Fruit fly (Drosophila melanogaster) whole organism, wandering third instar larva: Measurements from ENCODE around the gene CG5966.
A peak's percentile ranks its signal among the peaks of the same experiment; 100 is the strongest.

ENCODE experiments used
- Abd-B ChIP-seq: fragments of >200 bp; optimal IDR thresholded peaks from 2 replicates; lab custom pipeline; 2017; ENCODE audit warnings: missing biosample characterization, missing genetic modification characterization
- CG32264 ChIP-seq: fragments of 200-800 bp; sonication (Bioruptor generic); optimal IDR thresholded peaks from 2 replicates; lab custom pipeline; 2016; ENCODE audit warnings: missing biosample characterization, missing genetic modification characterization
- CG9705 ChIP-seq: fragments of 200-800 bp; sonication (Bioruptor generic); optimal IDR thresholded peaks from 2 replicates; lab custom pipeline; 2018; ENCODE audit warnings: missing biosample characterization, mild to moderate bottlenecking, missing genetic modification characterization
- CrebA ChIP-seq: fragments of 200-800 bp; sonication (Bioruptor generic); optimal IDR thresholded peaks from 2 replicates; lab custom pipeline; 2016; ENCODE audit warnings: missing biosample characterization, mild to moderate bottlenecking, missing genetic modification characterization, borderline replicate concordance
- Dfd ChIP-seq: fragments of >200 bp; optimal IDR thresholded peaks from 2 replicates; lab custom pipeline; 2017; ENCODE audit warnings: missing biosample characterization, missing genetic modification characterization
- Dif ChIP-seq: fragments of 200-275, 200-300 bp; sonication (Bioruptor generic); optimal IDR thresholded peaks from 2 replicates; lab custom pipeline; 2018; ENCODE audit warnings: missing biosample characterization, missing genetic modification characterization; ENCODE audit not compliant: partially characterized antibody
- GATAd ChIP-seq: sonication (Bioruptor generic); optimal IDR thresholded peaks from 2 replicates; lab custom pipeline; 2016; ENCODE audit warnings: missing biosample characterization, missing genetic modification characterization
- HLH106 ChIP-seq: fragments of 200-800 bp; optimal IDR thresholded peaks from 3 replicates; lab custom pipeline; 2019; ENCODE audit warnings: missing biosample characterization, mild to moderate bottlenecking, missing genetic modification characterization, moderate library complexity
- Hnf4 ChIP-seq: fragments of 200-800 bp; sonication (Bioruptor generic); optimal IDR thresholded peaks from 2 replicates; lab custom pipeline; 2016; ENCODE audit warnings: missing biosample characterization, mild to moderate bottlenecking, missing genetic modification characterization
- Hr78 ChIP-seq: fragments of >200 bp; optimal IDR thresholded peaks from 2 replicates; lab custom pipeline; 2017; ENCODE audit warnings: missing biosample characterization, missing genetic modification characterization
- Hr83 ChIP-seq: fragments of 200-300 bp; sonication (Bioruptor generic); optimal IDR thresholded peaks from 2 replicates; lab custom pipeline; 2016; ENCODE audit warnings: missing biosample characterization, mild to moderate bottlenecking, missing genetic modification characterization, moderate library complexity; ENCODE audit not compliant: poor library complexity, severe bottlenecking
- Jra ChIP-seq: sonication (Bioruptor generic); optimal IDR thresholded peaks from 2 replicates; lab custom pipeline; 2016; ENCODE audit warnings: missing biosample characterization, missing genetic modification characterization
- Mio ChIP-seq: sonication (Bioruptor generic); optimal IDR thresholded peaks from 2 replicates; lab custom pipeline; 2016; ENCODE audit warnings: missing biosample characterization, missing genetic modification characterization
- Myc ChIP-seq: fragments of >200 bp; optimal IDR thresholded peaks from 2 replicates; lab custom pipeline; 2017
- N ChIP-seq: fragments of >200 bp; optimal IDR thresholded peaks from 2 replicates; lab custom pipeline; 2018; ENCODE audit warnings: missing biosample characterization, missing external identifiers, missing genetic modification characterization
- OdsH ChIP-seq: fragments of 200-800 bp; sonication (Bioruptor generic); optimal IDR thresholded peaks from 2 replicates; lab custom pipeline; 2016; ENCODE audit warnings: missing biosample characterization, mild to moderate bottlenecking, missing genetic modification characterization
- Rel ChIP-seq, 2 experiments: fragments of 200-800 bp; sonication (Bioruptor generic) in 1 of 2; optimal IDR thresholded peaks; 2 replicates in 1 of 2; 3 replicates in 1 of 2; lab custom pipeline; 2016 to 2019; ENCODE audit warnings: mild to moderate bottlenecking in 2 of 2, missing biosample characterization in 2 of 2, missing genetic modification characterization in 2 of 2, moderate library complexity in 1 of 2
- Sp1 ChIP-seq: fragments of 200-800 bp; sonication (Bioruptor generic); optimal IDR thresholded peaks from 3 replicates; lab custom pipeline; 2019; ENCODE audit warnings: missing biosample characterization, mild to moderate bottlenecking, missing genetic modification characterization, moderate library complexity
- Vsx2 ChIP-seq: fragments of 200-300, 225-300 bp; sonication (Bioruptor generic); optimal IDR thresholded peaks from 2 replicates; lab custom pipeline; 2018; ENCODE audit warnings: missing biosample characterization, missing genetic modification characterization; ENCODE audit not compliant: partially characterized antibody
- br ChIP-seq: fragments of 200-800 bp; sonication (Bioruptor generic); optimal IDR thresholded peaks from 2 replicates; lab custom pipeline; 2016; ENCODE audit warnings: missing biosample characterization, missing genetic modification characterization
- brk ChIP-seq: fragments of 200-800 bp; sonication (Bioruptor generic); optimal IDR thresholded peaks from 2 replicates; lab custom pipeline; 2016; ENCODE audit warnings: missing biosample characterization, mild to moderate bottlenecking, missing genetic modification characterization
- dl ChIP-seq, 2 experiments: fragments of 175-275, 200-275 bp in 1 of 2; fragments of 200-275 bp in 1 of 2; sonication (Bioruptor generic); optimal IDR thresholded peaks; lab custom pipeline; 2018; ENCODE audit warnings: mild to moderate bottlenecking in 2 of 2, missing biosample characterization in 2 of 2, missing genetic modification characterization in 2 of 2, moderate library complexity in 2 of 2; ENCODE audit not compliant: partially characterized antibody in 2 of 2, insufficient read depth in 1 of 2
- dmrt93B ChIP-seq: fragments of 200-800 bp; sonication (Bioruptor generic); optimal IDR thresholded peaks from 2 replicates; lab custom pipeline; 2018; ENCODE audit warnings: missing biosample characterization, mild to moderate bottlenecking, missing genetic modification characterization
- dsf ChIP-seq: sonication (Bioruptor generic); optimal IDR thresholded peaks from 2 replicates; lab custom pipeline; 2016; ENCODE audit warnings: missing biosample characterization, missing genetic modification characterization, borderline replicate concordance
- ey ChIP-seq: fragments of 200-800 bp; sonication (Bioruptor generic); optimal IDR thresholded peaks from 2 replicates; lab custom pipeline; 2016; ENCODE audit warnings: missing biosample characterization, missing genetic modification characterization
- foxo ChIP-seq, 2 experiments: fragments of 200-800 bp; sonication (Bioruptor generic); optimal IDR thresholded peaks; 2 replicates in 1 of 2; 3 replicates in 1 of 2; lab custom pipeline; 2016 to 2017; ENCODE audit warnings: missing biosample characterization in 2 of 2, missing genetic modification characterization in 2 of 2
- fru ChIP-seq: fragments of 200-800 bp; sonication (Bioruptor generic); optimal IDR thresholded peaks from 3 replicates; lab custom pipeline; 2016; ENCODE audit warnings: missing biosample characterization, mild to moderate bottlenecking, missing genetic modification characterization
- h ChIP-seq: fragments of 200-800 bp; sonication (Bioruptor generic); optimal IDR thresholded peaks from 3 replicates; lab custom pipeline; 2016; ENCODE audit warnings: missing biosample characterization, mild to moderate bottlenecking, missing genetic modification characterization
- jim ChIP-seq: fragments of 175-275, 200-325 bp; sonication (Bioruptor generic); optimal IDR thresholded peaks from 2 replicates; lab custom pipeline; 2016; ENCODE audit warnings: missing biosample characterization, mild to moderate bottlenecking, missing genetic modification characterization
- lola ChIP-seq: fragments of >200 bp; optimal IDR thresholded peaks from 2 replicates; lab custom pipeline; 2017; ENCODE audit warnings: missing biosample characterization, missing genetic modification characterization
- pan ChIP-seq: fragments of >200 bp; optimal IDR thresholded peaks from 2 replicates; lab custom pipeline; 2017
- psq ChIP-seq: fragments of 200-800 bp; sonication (Bioruptor generic); optimal IDR thresholded peaks from 3 replicates; lab custom pipeline; 2017; ENCODE audit warnings: missing biosample characterization, mild to moderate bottlenecking, missing genetic modification characterization, moderate library complexity
- rgr ChIP-seq: fragments of 200-800 bp; sonication (Bioruptor generic); optimal IDR thresholded peaks from 3 replicates; lab custom pipeline; 2016; ENCODE audit warnings: missing biosample characterization, mild to moderate bottlenecking, missing genetic modification characterization
- sage ChIP-seq: fragments of 200-800 bp; sonication (Bioruptor generic); optimal IDR thresholded peaks from 2 replicates; lab custom pipeline; 2016; ENCODE audit warnings: missing biosample characterization, mild to moderate bottlenecking, missing genetic modification characterization
- sv ChIP-seq: fragments of 200-800 bp; sonication (Bioruptor generic); optimal IDR thresholded peaks from 3 replicates; lab custom pipeline; 2016; ENCODE audit warnings: missing biosample characterization, missing genetic modification characterization
- tai ChIP-seq: sonication (Bioruptor generic); optimal IDR thresholded peaks from 2 replicates; lab custom pipeline; 2016; ENCODE audit warnings: missing biosample characterization, missing genetic modification characterization
- usp ChIP-seq: fragments of >200 bp; optimal IDR thresholded peaks from 2 replicates; lab custom pipeline; 2017; ENCODE audit warnings: missing biosample characterization, missing genetic modification characterization
- woc ChIP-seq: sonication (Bioruptor generic); optimal IDR thresholded peaks from 2 replicates; lab custom pipeline; 2016; ENCODE audit warnings: missing biosample characterization, mild to moderate bottlenecking, missing genetic modification characterization

CG5966 gene

dm6 chrX:6021414-6021813 lies 32.8 kb downstream of the CG5966 start:
- TF ChIP-seq CG32264 (no peak), Hnf4 (GFP tag; lab: Kevin White, UChicago) (peak; percentile 58), GATAd (GFP tag; lab: Kevin White, UChicago) (no peak), dl (GFP tag; optimal IDR thresholded peaks at IDR 0.05; lab: Kevin White, UChicago; ENCODE audit: insufficient read depth in 1 of 2, partially characterized antibody in 2 of 2) (no peak), Sp1 (GFP tag; lab: Kevin White, UChicago) (peak; percentile 43), Hr83 (GFP tag; lab: Kevin White, UChicago) (no peak), dsf (GFP tag; lab: Kevin White, UChicago) (no peak), ey (GFP tag; lab: Kevin White, UChicago) (peak; percentile 60), N (GFP tag; lab: Kevin White, UChicago) (no peak), h (GFP tag; lab: Kevin White, UChicago) (peak; percentile 53), Dif (no peak), Rel (GFP tag; optimal IDR thresholded peaks at IDR 0.05; lab: Kevin White, UChicago) (no peak), Rel (tag; optimal IDR thresholded peaks at IDR 0.05; lab: Kevin White, UChicago) (no peak), br (GFP tag; lab: Kevin White, UChicago) (peak; percentile 64), Mio (GFP tag; lab: Kevin White, UChicago) (no peak), psq (GFP tag; lab: Kevin White, UChicago) (peak; percentile 2), sage (GFP tag; lab: Kevin White, UChicago) (peak; percentile 25), usp (no peak), OdsH (GFP tag; lab: Kevin White, UChicago) (peak; percentile 6), brk (no peak), tai (GFP tag; lab: Kevin White, UChicago) (peak; percentile 56), Vsx2 (no peak), Abd-B (GFP tag; lab: Kevin White, UChicago) (no peak), rgr (GFP tag; lab: Kevin White, UChicago) (peak; percentile 41), foxo (GFP tag; optimal IDR thresholded peaks at IDR 0.05; lab: Kevin White, UChicago) (peak in 1 of 2 experiments; percentile 58), Jra (GFP tag; lab: Kevin White, UChicago) (peak; percentile 31), HLH106 (tag; lab: Kevin White, UChicago) (peak; percentile 61), CrebA (GFP tag; lab: Kevin White, UChicago) (no peak), pan (no peak), lola (GFP tag; lab: Kevin White, UChicago) (no peak), Myc (lab: Kevin White, UChicago) (no peak), fru (GFP tag; lab: Kevin White, UChicago) (peak; percentile 71), dmrt93B (no peak), Hr78 (no peak), sv (no peak), woc (GFP tag; lab: Kevin White, UChicago) (peak; percentile 59), jim (GFP tag; lab: Kevin White, UChicago) (no peak), CG9705 (GFP tag; lab: Kevin White, UChicago) (no peak), Dfd (GFP tag; lab: Kevin White, UChicago) (no peak)

DNA sequence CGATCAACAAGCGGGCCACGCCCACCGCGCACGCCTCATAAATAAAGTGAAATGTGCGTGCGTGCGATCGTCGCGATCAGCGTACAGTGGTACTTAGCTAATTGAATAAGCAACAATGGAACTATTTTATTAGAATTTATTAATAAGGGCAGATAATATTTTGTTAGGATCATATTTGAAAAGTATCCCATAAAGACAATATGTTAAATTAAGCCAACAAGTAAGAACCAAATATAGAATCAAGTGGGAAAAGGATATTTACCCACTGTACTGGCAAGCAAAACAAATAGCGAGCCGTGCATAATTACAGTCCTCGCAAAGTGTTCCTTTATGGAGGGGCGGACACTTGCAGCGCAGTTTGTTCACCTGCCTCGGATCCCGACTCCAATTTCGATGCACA lies 33.5 kb downstream of the CG5966 start:
- TF ChIP-seq Hnf4 (GFP tag; lab: Kevin White, UChicago) = peak; percentile 27
- no peak for TF ChIP-seq jim (GFP tag; lab: Kevin White, UChicago)
- peak; percentile 51 for TF ChIP-seq HLH106 (tag; lab: Kevin White, UChicago)
- peak; percentile 61 for TF ChIP-seq h (GFP tag; lab: Kevin White, UChicago)
- peak; percentile 44 for TF ChIP-seq Sp1 (GFP tag; lab: Kevin White, UChicago)
- TF ChIP-seq fru (GFP tag; lab: Kevin White, UChicago) = peak; percentile 42
- TF ChIP-seq foxo (GFP tag; optimal IDR thresholded peaks at IDR 0.05; lab: Kevin White, UChicago) = peak in 1 of 2 experiments; percentile 60
- TF ChIP-seq ey (GFP tag; lab: Kevin White, UChicago) = peak; percentile 30
- TF ChIP-seq usp = no peak
- peak; percentile 17 for TF ChIP-seq psq (GFP tag; lab: Kevin White, UChicago)
- TF ChIP-seq Dfd (GFP tag; lab: Kevin White, UChicago) = no peak
- no peak for TF ChIP-seq Dif
- peak; percentile 51 for TF ChIP-seq OdsH (GFP tag; lab: Kevin White, UChicago)
- peak; percentile 18 for TF ChIP-seq dmrt93B
- peak; percentile 47 for TF ChIP-seq br (GFP tag; lab: Kevin White, UChicago)
- peak; percentile 42 for TF ChIP-seq rgr (GFP tag; lab: Kevin White, UChicago)
- TF ChIP-seq, all 38 proteins: peak for 12
